Worm (Caenorhabditis elegans) whole organism, L2 larva: Measurements from ENCODE around the gene str-37.
A peak's percentile ranks its signal among the peaks of the same experiment; 100 is the strongest.

Source experiments
- C34F6.9 ChIP-seq: fragments of 150-350 bp; optimal IDR thresholded peaks from 2 replicates; lab custom pipeline; 2014; ENCODE audit warnings: missing biosample characterization, missing genetic modification characterization
- F13H6.1 ChIP-seq: sonication (generic microtip); optimal IDR thresholded peaks from 2 replicates; lab custom pipeline; 2016; ENCODE audit warnings: missing genetic modification characterization, missing compliant biosample characterization
- R02D3.7 ChIP-seq: fragments of 150-350 bp; optimal IDR thresholded peaks from 2 replicates; lab custom pipeline; 2014; ENCODE audit warnings: missing biosample characterization, missing genetic modification characterization
- ZK546.5 ChIP-seq: sonication (generic microtip); optimal IDR thresholded peaks from 2 replicates; lab custom pipeline; 2017; ENCODE audit warnings: missing biosample characterization, missing genetic modification characterization
- aly-2 ChIP-seq: fragments of 150-350 bp; optimal IDR thresholded peaks from 2 replicates; lab custom pipeline; 2014; ENCODE audit warnings: missing biosample characterization, missing genetic modification characterization
- ama-1 ChIP-seq: fragments of 150-350 bp; optimal IDR thresholded peaks from 2 replicates; lab custom pipeline; 2018; ENCODE audit warnings: inconsistent platforms
- ceh-16 ChIP-seq: fragments of 150-350 bp; optimal IDR thresholded peaks from 2 replicates; lab custom pipeline; 2014; ENCODE audit warnings: missing biosample characterization, missing genetic modification characterization
- egl-27 ChIP-seq: sonication (generic microtip); optimal IDR thresholded peaks from 3 replicates; lab custom pipeline; 2017; ENCODE audit warnings: missing biosample characterization, missing genetic modification reagents, missing genetic modification characterization
- elt-1 ChIP-seq: fragments of 150-350 bp; optimal IDR thresholded peaks from 2 replicates; lab custom pipeline; 2014; ENCODE audit warnings: missing biosample characterization, missing genetic modification characterization
- elt-3 ChIP-seq: sonication (generic microtip); optimal IDR thresholded peaks from 2 replicates; lab custom pipeline; 2017; ENCODE audit warnings: missing biosample characterization, missing genetic modification characterization
- lin-39 ChIP-seq: fragments of 150-350 bp; optimal IDR thresholded peaks from 2 replicates; lab custom pipeline; 2014; ENCODE audit warnings: missing biosample characterization, missing genetic modification reagents, missing genetic modification characterization
- lsy-2 ChIP-seq, 2 experiments: fragments of 150-350 bp in 1 of 2; sonication (generic microtip) in 1 of 2; optimal IDR thresholded peaks; 2 replicates each; lab custom pipeline; 2014 to 2017; ENCODE audit warnings: missing biosample characterization in 2 of 2, missing genetic modification characterization in 2 of 2
- mab-5 ChIP-seq: fragments of 150-350 bp; optimal IDR thresholded peaks from 2 replicates; lab custom pipeline; 2014; ENCODE audit warnings: missing biosample characterization, missing genetic modification characterization
- mbf-1 ChIP-seq: sonication (generic microtip); optimal IDR thresholded peaks from 2 replicates; lab custom pipeline; 2017; ENCODE audit warnings: missing biosample characterization, missing genetic modification characterization
- nhr-10 ChIP-seq: sonication (generic microtip); optimal IDR thresholded peaks from 2 replicates; lab custom pipeline; 2017; ENCODE audit warnings: missing biosample characterization, missing genetic modification characterization
- nhr-11 ChIP-seq: fragments of 150-350 bp; optimal IDR thresholded peaks from 2 replicates; lab custom pipeline; 2014; ENCODE audit warnings: missing biosample characterization, missing genetic modification characterization
- nhr-12 ChIP-seq: fragments of 150-350 bp; optimal IDR thresholded peaks from 2 replicates; lab custom pipeline; 2014; ENCODE audit warnings: missing biosample characterization, missing genetic modification characterization
- nhr-129 ChIP-seq: fragments of 150-350 bp; optimal IDR thresholded peaks from 2 replicates; lab custom pipeline; 2014; ENCODE audit warnings: missing biosample characterization, missing genetic modification characterization
- nhr-21 ChIP-seq: fragments of 150-350 bp; optimal IDR thresholded peaks from 2 replicates; lab custom pipeline; 2014; ENCODE audit warnings: missing biosample characterization, missing genetic modification characterization
- nhr-23 ChIP-seq: fragments of 150-350 bp; optimal IDR thresholded peaks from 2 replicates; lab custom pipeline; 2014; ENCODE audit warnings: missing biosample characterization, missing genetic modification reagents, missing genetic modification characterization
- nhr-25 ChIP-seq: fragments of 150-350 bp; sonication (generic microtip); optimal IDR thresholded peaks from 3 replicates; lab custom pipeline; 2014; ENCODE audit warnings: missing biosample characterization, missing genetic modification characterization
- nhr-77 ChIP-seq: fragments of 150-350 bp; optimal IDR thresholded peaks from 2 replicates; lab custom pipeline; 2014; ENCODE audit warnings: missing biosample characterization, missing genetic modification characterization
- peb-1 ChIP-seq: fragments of 150-350 bp; optimal IDR thresholded peaks from 2 replicates; lab custom pipeline; 2014; ENCODE audit warnings: missing biosample characterization, missing genetic modification characterization
- sem-4 ChIP-seq: fragments of 150-350 bp; optimal IDR thresholded peaks from 2 replicates; lab custom pipeline; 2014; ENCODE audit warnings: missing biosample characterization, missing genetic modification reagents, missing genetic modification characterization
- skn-1 ChIP-seq: sonication (generic microtip); optimal IDR thresholded peaks from 2 replicates; lab custom pipeline; 2017; ENCODE audit warnings: missing biosample characterization, missing genetic modification characterization
- sma-9 ChIP-seq, 2 experiments: fragments of 150-350 bp in 1 of 2; sonication (generic microtip) in 1 of 2; optimal IDR thresholded peaks; 2 replicates each; lab custom pipeline; 2014 to 2016; ENCODE audit warnings: missing genetic modification characterization in 2 of 2, mild to moderate bottlenecking in 1 of 2, missing biosample characterization in 1 of 2, missing compliant biosample characterization in 1 of 2, missing genetic modification reagents in 1 of 2, moderate library complexity in 1 of 2
- snpc-4 ChIP-seq: fragments of 150-350 bp; optimal IDR thresholded peaks from 2 replicates; lab custom pipeline; 2014; ENCODE audit warnings: missing biosample characterization, missing genetic modification characterization
- unc-39 ChIP-seq: fragments of 150-350 bp; optimal IDR thresholded peaks from 2 replicates; lab custom pipeline; 2014; ENCODE audit warnings: missing biosample characterization, missing genetic modification characterization
- zag-1 ChIP-seq: fragments of 150-350 bp; optimal IDR thresholded peaks from 2 replicates; lab custom pipeline; 2014; ENCODE audit warnings: missing biosample characterization, missing genetic modification characterization
- ztf-1 ChIP-seq: fragments of 200-800 bp; sonication (Bioruptor generic); conservative IDR thresholded peaks from 2 replicates; pipeline ENCODE4 v1.3.6; 2022; ENCODE audit warnings: missing genetic modification characterization, missing compliant biosample characterization
- ztf-11 ChIP-seq: sonication (generic microtip); optimal IDR thresholded peaks from 2 replicates; lab custom pipeline; 2017; ENCODE audit warnings: missing biosample characterization, missing genetic modification characterization
- ztf-4 ChIP-seq: fragments of 150-350 bp; optimal IDR thresholded peaks from 2 replicates; lab custom pipeline; 2014; ENCODE audit warnings: missing biosample characterization, missing genetic modification characterization

Gene str-37

ce11 chrV:13338037-13338436, 10.5 kb downstream of the str-37 start:
- TF ChIP-seq mbf-1 (tag; lab: Kevin White, UChicago) (no peak), nhr-10 (tag; lab: Kevin White, UChicago) (no peak), R02D3.7 (tag; lab: Kevin White, UChicago) (no peak), elt-1 (tag; lab: Kevin White, UChicago) (no peak), nhr-25 (tag; lab: Kevin White, UChicago) (no peak), zag-1 (tag; lab: Kevin White, UChicago) (no peak), ama-1 (lab: Kevin White, UChicago) (no peak), lin-39 (no peak), ztf-1 (GFP tag; lab: Robert Waterston, UW) (no peak), C34F6.9 (tag; lab: Kevin White, UChicago) (no peak), ZK546.5 (no peak), ztf-4 (tag; lab: Kevin White, UChicago) (no peak), aly-2 (tag; lab: Kevin White, UChicago) (no peak)

- TF ChIP-seq F13H6.1 (tag; lab: Kevin White, UChicago): no peak
- no peak for TF ChIP-seq nhr-23 (tag; lab: Kevin White, UChicago)
- no peak for TF ChIP-seq elt-3 (tag; lab: Kevin White, UChicago)
- no peak for TF ChIP-seq ceh-16 (tag; lab: Kevin White, UChicago)
- TF ChIP-seq ZK546.5: no peak
- no peak for TF ChIP-seq peb-1 (tag; lab: Kevin White, UChicago)
Observed at ce11 chrV:13339633-13340290, 12.2 kb downstream of the str-37 start, which contains the start of the genes str-4 and lgc-48. TSS of gene str-4 (minus strand) at chrV:13339733. TSS of gene lgc-48 (plus strand) at chrV:13340240.

ce11 chrV:13342235-13342634, 14.7 kb downstream of the str-37 start:
- no peak for TF ChIP-seq mbf-1 (tag; lab: Kevin White, UChicago)
- TF ChIP-seq nhr-21 (tag; lab: Kevin White, UChicago): no peak
- TF ChIP-seq ceh-16 (tag; lab: Kevin White, UChicago): no peak
- TF ChIP-seq nhr-129 (tag; lab: Kevin White, UChicago): no peak
- TF ChIP-seq nhr-11 (tag; lab: Kevin White, UChicago): no peak
- TF ChIP-seq unc-39 (tag; lab: Kevin White, UChicago): no peak
- no peak for TF ChIP-seq nhr-77 (tag; lab: Kevin White, UChicago)
- TF ChIP-seq sma-9 (GFP tag; optimal IDR thresholded peaks at IDR 0.05; lab: Kevin White, UChicago): no peak
- TF ChIP-seq sma-9 (tag; optimal IDR thresholded peaks at IDR 0.05; lab: Kevin White, UChicago): no peak

ce11 chrV:13345867-13346328, 18.3 kb downstream of the str-37 start, which contains the start of gene twk-43:
TSS of gene twk-43 (plus strand) at chrV:13346278.
- TF ChIP-seq nhr-10 (tag; lab: Kevin White, UChicago) (no peak), mab-5 (peak; percentile 75), sma-9 (GFP tag; optimal IDR thresholded peaks at IDR 0.05; lab: Kevin White, UChicago) (peak; percentile 13), sma-9 (tag; optimal IDR thresholded peaks at IDR 0.05; lab: Kevin White, UChicago) (no peak), F13H6.1 (tag; lab: Kevin White, UChicago) (peak; percentile 19), sem-4 (tag; lab: Kevin White, UChicago) (peak; percentile 54)

ce11 chrV:13350302-13350701, 22.7 kb downstream of the str-37 start:
- TF ChIP-seq egl-27 (tag; lab: Kevin White, UChicago): no peak
- TF ChIP-seq sma-9 (GFP tag; optimal IDR thresholded peaks at IDR 0.05; lab: Kevin White, UChicago): no peak
- no peak for TF ChIP-seq sma-9 (tag; optimal IDR thresholded peaks at IDR 0.05; lab: Kevin White, UChicago)
- no peak for TF ChIP-seq lin-39
- TF ChIP-seq nhr-12 (tag; lab: Kevin White, UChicago): no peak
- TF ChIP-seq ztf-11 (tag; lab: Kevin White, UChicago): no peak
- no peak for TF ChIP-seq lsy-2 (tag; optimal IDR thresholded peaks at IDR 0.05; lab: Kevin White, UChicago)
- no peak for TF ChIP-seq elt-1 (tag; lab: Kevin White, UChicago)
- TF ChIP-seq aly-2 (tag; lab: Kevin White, UChicago): no peak
- TF ChIP-seq unc-39 (tag; lab: Kevin White, UChicago): no peak
- TF ChIP-seq sem-4 (tag; lab: Kevin White, UChicago): no peak
- no peak for TF ChIP-seq snpc-4 (tag; lab: Kevin White, UChicago)
- no peak for TF ChIP-seq skn-1 (tag; lab: Kevin White, UChicago)
- no peak for TF ChIP-seq nhr-10 (tag; lab: Kevin White, UChicago)
